Worm (Caenorhabditis elegans) whole organism, early embryonic: ENCODE results near the gene CD4.8.

Source experiments
- F13C5.2 ChIP-seq: sonication (generic microtip); optimal IDR thresholded peaks from 2 replicates; lab custom pipeline; 2017; ENCODE audit warnings: mild to moderate bottlenecking, missing genetic modification characterization, inconsistent platforms, missing compliant biosample characterization
- aly-1 ChIP-seq: sonication (generic microtip); optimal IDR thresholded peaks from 2 replicates; lab custom pipeline; 2016; ENCODE audit warnings: missing genetic modification characterization, missing compliant biosample characterization
- ama-1 ChIP-seq: fragments of 150-350 bp; optimal IDR thresholded peaks from 2 replicates; lab custom pipeline; 2014
- ceh-36 ChIP-seq: sonication (generic microtip); optimal IDR thresholded peaks from 2 replicates; lab custom pipeline; 2016; ENCODE audit warnings: missing genetic modification characterization, inconsistent platforms, missing compliant biosample characterization
- ets-7 ChIP-seq: sonication (generic microtip); optimal IDR thresholded peaks from 2 replicates; lab custom pipeline; 2016; ENCODE audit warnings: missing genotype, missing genetic modification characterization, missing compliant biosample characterization
- flt-1 ChIP-seq: fragments of 200-800 bp; sonication (Bioruptor generic); IDR thresholded peaks from 2 replicates; pipeline ENCODE4 v1.3.6; 2022; ENCODE audit warnings: missing genetic modification characterization, missing compliant biosample characterization
- hnd-1 ChIP-seq: sonication (generic microtip); optimal IDR thresholded peaks from 2 replicates; lab custom pipeline; 2016; ENCODE audit warnings: missing genetic modification characterization, missing compliant biosample characterization
- pes-1 ChIP-seq: fragments of 200-800 bp; sonication (Bioruptor generic); IDR thresholded peaks from 2 replicates; pipeline ENCODE4 v1.3.6; 2022; ENCODE audit warnings: missing genetic modification reagents, missing genetic modification characterization, missing compliant biosample characterization
- scrt-1 ChIP-seq: fragments of 200-800 bp; sonication (Bioruptor generic); IDR thresholded peaks from 2 replicates; pipeline ENCODE4 v1.3.6; 2022; ENCODE audit warnings: missing genetic modification characterization, missing compliant biosample characterization
- sea-1 ChIP-seq: fragments of 200-800 bp; sonication (Bioruptor generic); conservative IDR thresholded peaks from 2 replicates; pipeline ENCODE4 v1.3.6; 2022; ENCODE audit warnings: missing genetic modification characterization, missing compliant biosample characterization

DNA sequence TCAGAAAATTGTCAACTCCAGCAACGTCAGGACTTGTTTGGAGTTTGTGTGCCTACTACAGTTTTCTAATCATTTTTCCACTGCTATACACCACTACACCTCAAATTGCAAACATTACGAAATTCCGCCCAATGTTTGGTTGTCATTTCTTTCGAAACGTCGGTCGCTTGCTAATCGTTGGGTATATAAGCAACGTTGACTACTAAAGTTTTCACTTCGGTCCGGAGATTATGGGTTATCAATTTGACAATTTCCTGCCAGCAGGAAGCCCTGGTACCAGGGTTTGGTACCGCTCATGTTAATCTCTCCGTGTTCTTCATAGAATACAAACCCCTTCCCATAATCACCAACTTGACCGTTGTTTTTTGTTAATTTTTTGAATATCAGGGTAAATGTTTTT lies 25.2 kb downstream of the CD4.8 start:
- TF ChIP-seq ceh-36 = no peak
- TF ChIP-seq ama-1 (lab: Kevin White, UChicago) = no peak
- no peak for TF ChIP-seq pes-1 (GFP tag; lab: Robert Waterston, UW)
- no peak for TF ChIP-seq hnd-1 (tag; lab: Kevin White, UChicago)
- no peak for TF ChIP-seq F13C5.2 (tag; lab: Kevin White, UChicago)
- no peak for TF ChIP-seq sea-1 (GFP tag; lab: Robert Waterston, UW)
- no peak for TF ChIP-seq flt-1 (GFP tag; lab: Robert Waterston, UW)
- no peak for TF ChIP-seq aly-1 (tag; lab: Kevin White, UChicago)
- no peak for TF ChIP-seq scrt-1
- no peak for TF ChIP-seq ets-7 (tag; lab: Kevin White, UChicago)
